Fruit fly (Drosophila melanogaster) whole organism, adult: ENCODE results near the gene Polr2L.

Experiments
- CG12768 ChIP-seq: fragments of 200-800 bp; sonication (Bioruptor generic); optimal IDR thresholded peaks from 2 replicates; lab custom pipeline; 2017; ENCODE audit warnings: missing biosample characterization, missing genetic modification characterization, mild to moderate bottlenecking, moderate library complexity, missing genetic modification reagents
- CG1620 ChIP-seq: fragments of 200-800 bp; sonication (Bioruptor generic); optimal IDR thresholded peaks from 2 replicates; lab custom pipeline; 2016; ENCODE audit warnings: missing biosample characterization, missing genetic modification characterization
- CG5204 ChIP-seq: fragments of 200-800 bp; sonication (Bioruptor generic); optimal IDR thresholded peaks from 2 replicates; lab custom pipeline; 2016; ENCODE audit warnings: missing biosample characterization, missing genetic modification characterization
- Mnt ChIP-seq: fragments of 200-800 bp; sonication (Bioruptor generic); optimal IDR thresholded peaks from 2 replicates; lab custom pipeline; 2016; ENCODE audit warnings: missing biosample characterization, mild to moderate bottlenecking, missing genetic modification characterization
- kay ChIP-seq: fragments of 200-800 bp; sonication (Bioruptor generic); peaks from one replicate; lab custom pipeline; 2016; ENCODE audit warnings: missing biosample characterization, missing genetic modification characterization, borderline replicate concordance

- no peak for TF ChIP-seq Mnt (GFP tag; lab: Kevin White, UChicago)
- TF ChIP-seq CG5204 = no peak
- TF ChIP-seq kay (GFP tag; lab: Kevin White, UChicago) = no peak
- no peak for TF ChIP-seq CG1620 (GFP tag; lab: Kevin White, UChicago)
- TF ChIP-seq CG12768 (GFP tag; lab: Kevin White, UChicago) = no peak
Measured at dm6 chr3R:24727038-24727437, 9.7 kb downstream of the Polr2L start.
